Worm (Caenorhabditis elegans): ENCODE data around the gene nhr-235.
A peak's percentile ranks its signal among the peaks of the same experiment; 100 is the strongest.

Gene nhr-235

DNA sequence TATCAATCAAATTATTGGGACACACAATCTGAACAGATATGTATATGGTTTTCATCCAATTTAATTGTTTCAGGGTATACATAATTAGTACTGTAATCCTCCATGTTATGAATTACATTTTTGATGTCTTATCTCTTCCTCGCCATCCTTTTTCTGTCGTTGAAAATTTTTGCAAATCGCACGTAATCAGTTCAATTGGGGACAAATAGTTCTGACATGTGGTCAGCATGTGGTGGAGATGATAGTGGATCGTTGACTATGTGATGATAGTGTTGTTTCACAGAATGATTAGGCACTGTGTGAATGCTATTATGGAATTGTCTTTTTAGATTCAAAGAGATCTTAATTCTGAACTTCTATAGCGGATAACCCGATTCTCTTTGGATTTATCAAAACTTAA is 25.1 kb upstream of the nhr-235 start (continued):
- no peak for TF ChIP-seq madf-9 (GFP tag; conservative IDR thresholded peaks at IDR 0.05)
- no peak for TF ChIP-seq fos-1 (tag; optimal IDR thresholded peaks at IDR 0.05)
- TF ChIP-seq pqm-1 (tag; optimal IDR thresholded peaks at IDR 0.05), result no peak
- no peak for TF ChIP-seq ctbp-1 (GFP tag; IDR thresholded peaks at IDR 0.05)
- no peak for TF ChIP-seq duxl-1 (tag; optimal IDR thresholded peaks at IDR 0.05; ENCODE audit: poor library complexity)
- no peak for TF ChIP-seq lsy-2 (tag; optimal IDR thresholded peaks at IDR 0.05)
- no peak for TF ChIP-seq T26A8.4 (GFP tag; IDR thresholded peaks at IDR 0.05)
- no peak for TF ChIP-seq pha-4 (GFP tag; IDR thresholded peaks at IDR 0.05)
- TF ChIP-seq pha-4 (tag; optimal IDR thresholded peaks at IDR 0.05), result no peak
- TF ChIP-seq madf-5 (GFP tag; IDR thresholded peaks at IDR 0.05), result no peak
- peak; percentile 99 for TF ChIP-seq aha-1 (tag)
- TF ChIP-seq cey-2 (tag; optimal IDR thresholded peaks at IDR 0.05; ENCODE audit: borderline replicate concordance, insufficient read depth), result no peak
- no peak for TF ChIP-seq php-3 (GFP tag; IDR thresholded peaks at IDR 0.05)
- TF ChIP-seq hmg-1.1 (GFP tag; IDR thresholded peaks at IDR 0.05), result no peak
- TF ChIP-seq mep-1 (tag; optimal IDR thresholded peaks at IDR 0.05), result no peak
- no peak for TF ChIP-seq zfp-2 (tag; optimal IDR thresholded peaks at IDR 0.05)
- TF ChIP-seq F26F4.8 (GFP tag; conservative IDR thresholded peaks at IDR 0.05), result no peak
- peak in 1 of 2 experiments; percentile 93 for TF ChIP-seq unc-62 (GFP tag; optimal IDR thresholded peaks at IDR 0.05 in 1 of 2)
- TF ChIP-seq unc-62 (tag; optimal IDR thresholded peaks at IDR 0.05), result no peak
- no peak for TF ChIP-seq ZK337.2 (GFP tag; IDR thresholded peaks at IDR 0.05)
- no peak for TF ChIP-seq ceh-28 (tag; optimal IDR thresholded peaks at IDR 0.05)
- TF ChIP-seq mes-2 (tag; optimal IDR thresholded peaks at IDR 0.05; ENCODE audit: poor library complexity, severe bottlenecking), result no peak
- TF ChIP-seq snpc-1.2 (GFP tag; IDR thresholded peaks at IDR 0.05), result no peak
- no peak for TF ChIP-seq Y5F2A.4 (GFP tag; optimal IDR thresholded peaks at IDR 0.05)
- no peak for TF ChIP-seq fkh-10 (GFP tag; optimal IDR thresholded peaks at IDR 0.05)
- TF ChIP-seq daf-12 (tag; optimal IDR thresholded peaks at IDR 0.05), result no peak
- no peak for TF ChIP-seq ama-1 (optimal IDR thresholded peaks at IDR 0.05)
- TF ChIP-seq arid-1 (GFP tag; conservative IDR thresholded peaks at IDR 0.05), result no peak
- no peak for TF ChIP-seq zip-11 (GFP tag; IDR thresholded peaks at IDR 0.05)
- peak; percentile 93 for TF ChIP-seq dmd-6 (GFP tag; IDR thresholded peaks at IDR 0.05)
- no peak for TF ChIP-seq Y75B8A.6 (GFP tag; IDR thresholded peaks at IDR 0.05)
- no peak for TF ChIP-seq nhr-76 (tag; optimal IDR thresholded peaks at IDR 0.05)
- TF ChIP-seq saeg-2 (GFP tag; IDR thresholded peaks at IDR 0.05), result no peak
- no peak for TF ChIP-seq vab-7 (GFP tag; IDR thresholded peaks at IDR 0.05)
- TF ChIP-seq ztf-11 (tag; optimal IDR thresholded peaks at IDR 0.05), result no peak
- TF ChIP-seq tag-97 (GFP tag; IDR thresholded peaks at IDR 0.05), result no peak
- no peak for TF ChIP-seq spr-3 (GFP tag; optimal IDR thresholded peaks at IDR 0.05)
- TF ChIP-seq T20F7.1 (GFP tag; optimal IDR thresholded peaks at IDR 0.05), result no peak
- no peak for TF ChIP-seq sdz-12 (GFP tag; optimal IDR thresholded peaks at IDR 0.05)
- no peak for TF ChIP-seq daf-19 (GFP tag; conservative IDR thresholded peaks at IDR 0.05)
- TF ChIP-seq Y48G9A.11 (GFP tag; IDR thresholded peaks at IDR 0.05), result no peak
- TF ChIP-seq mdl-1 (tag; optimal IDR thresholded peaks at IDR 0.05), result peak in 1 of 2 experiments; percentile 5
- no peak for TF ChIP-seq set-16 (GFP tag; IDR thresholded peaks at IDR 0.05)
- peak; percentile 28 for TF ChIP-seq hlh-30 (tag; optimal IDR thresholded peaks at IDR 0.05; ENCODE audit: insufficient read depth)
- no peak for TF ChIP-seq lin-15B (tag; optimal IDR thresholded peaks at IDR 0.05)
- no peak for TF ChIP-seq dmd-8 (GFP tag; IDR thresholded peaks at IDR 0.05)
- no peak for TF ChIP-seq nhr-237 (tag; optimal IDR thresholded peaks at IDR 0.05)
- TF ChIP-seq tra-1 (GFP tag; IDR thresholded peaks at IDR 0.05), result no peak
- no peak for TF ChIP-seq skn-1 (tag; optimal IDR thresholded peaks at IDR 0.05)
- no peak for TF ChIP-seq lim-7 (GFP tag; IDR thresholded peaks at IDR 0.05)
- no peak for TF ChIP-seq mxl-2 (GFP tag; conservative IDR thresholded peaks at IDR 0.05)
- TF ChIP-seq nhr-11 (tag; optimal IDR thresholded peaks at IDR 0.05), result no peak

Data from whole organism, L4 larva.